Worm (Caenorhabditis elegans): Measurements from ENCODE around the gene ZK616.1.

ZK616.1 gene

ce11 chrIV:5400609-5401008, at the start of gene ZK616.1:
Gene ZK616.1 (plus strand): TSS chrIV:5400909.
- no peak for TF ChIP-seq snpc-4 (tag; optimal IDR thresholded peaks at IDR 0.05)
- no peak for TF ChIP-seq nhr-237 (tag; optimal IDR thresholded peaks at IDR 0.05)
- no peak for TF ChIP-seq zip-8 (tag; optimal IDR thresholded peaks at IDR 0.05)
- TF ChIP-seq mab-5 (tag; optimal IDR thresholded peaks at IDR 0.05): no peak
- no peak for TF ChIP-seq drap-1 (GFP tag; optimal IDR thresholded peaks at IDR 0.05)
- TF ChIP-seq ham-2 (GFP tag; optimal IDR thresholded peaks at IDR 0.05): no peak
- no peak for TF ChIP-seq blmp-1 (tag; optimal IDR thresholded peaks at IDR 0.05)
- TF ChIP-seq nhr-76 (tag; optimal IDR thresholded peaks at IDR 0.05): no peak
- TF ChIP-seq ceh-43 (GFP tag; optimal IDR thresholded peaks at IDR 0.05): no peak
- no peak for TF ChIP-seq hlh-1 (tag; optimal IDR thresholded peaks at IDR 0.05)
- TF ChIP-seq mep-1 (tag; optimal IDR thresholded peaks at IDR 0.05): no peak

- no peak for TF ChIP-seq cnd-1 (tag; optimal IDR thresholded peaks at IDR 0.05)
- no peak for TF ChIP-seq ces-1 (GFP tag; optimal IDR thresholded peaks at IDR 0.05)
- TF ChIP-seq ztf-11 (tag; optimal IDR thresholded peaks at IDR 0.05): no peak
These were observed 47.3 kb upstream of the ZK616.1 start, which contains the start of gene Y4C6B.7 for ce11 chrIV:5353364-5353763. Gene Y4C6B.7 (minus strand): TSS chrIV:5353464.

ce11 chrIV:5354124-5354523, 46.6 kb upstream of the ZK616.1 start, which contains the start of gene Y4C6B.1:
Gene Y4C6B.1 (plus strand): TSS chrIV:5354488.
- TF ChIP-seq mep-1 (tag; optimal IDR thresholded peaks at IDR 0.05) (peak; percentile 18), nhr-76 (tag; optimal IDR thresholded peaks at IDR 0.05) (no peak), lsy-2 (tag; optimal IDR thresholded peaks at IDR 0.05) (peak; percentile 88)

DNA sequence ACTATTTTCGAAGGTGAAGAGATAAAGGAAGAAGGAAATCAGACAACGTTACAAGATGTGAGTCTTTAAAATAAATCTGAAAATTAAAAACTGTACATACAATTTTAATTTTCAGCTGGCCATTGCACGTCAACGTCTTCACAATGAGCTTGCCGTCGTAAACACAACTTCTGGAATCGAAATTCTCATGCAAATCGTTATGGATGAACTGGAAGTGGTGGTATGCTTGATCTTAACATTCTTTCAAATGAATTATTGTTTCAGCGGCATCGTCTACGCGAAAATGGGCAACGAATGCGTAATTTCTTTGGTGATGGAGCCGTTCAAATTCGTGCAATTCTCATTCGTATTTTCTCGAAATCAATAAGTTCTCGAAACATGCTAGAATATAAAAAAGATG, 46.1 kb upstream of the ZK616.1 start:
- TF ChIP-seq nhr-237 (tag; optimal IDR thresholded peaks at IDR 0.05) (no peak), bed-3 (GFP tag; optimal IDR thresholded peaks at IDR 0.05) (no peak), pha-4 (tag; optimal IDR thresholded peaks at IDR 0.05) (no peak), zip-8 (tag; optimal IDR thresholded peaks at IDR 0.05) (no peak), hlh-1 (tag; optimal IDR thresholded peaks at IDR 0.05) (no peak), unc-62 (GFP tag; optimal IDR thresholded peaks at IDR 0.05) (no peak), tbx-8 (GFP tag; optimal IDR thresholded peaks at IDR 0.05) (no peak), cnd-1 (tag; optimal IDR thresholded peaks at IDR 0.05) (no peak), nhr-2 (tag; optimal IDR thresholded peaks at IDR 0.05) (no peak), drap-1 (GFP tag; optimal IDR thresholded peaks at IDR 0.05) (no peak), lsy-2 (tag; optimal IDR thresholded peaks at IDR 0.05) (no peak)

DNA sequence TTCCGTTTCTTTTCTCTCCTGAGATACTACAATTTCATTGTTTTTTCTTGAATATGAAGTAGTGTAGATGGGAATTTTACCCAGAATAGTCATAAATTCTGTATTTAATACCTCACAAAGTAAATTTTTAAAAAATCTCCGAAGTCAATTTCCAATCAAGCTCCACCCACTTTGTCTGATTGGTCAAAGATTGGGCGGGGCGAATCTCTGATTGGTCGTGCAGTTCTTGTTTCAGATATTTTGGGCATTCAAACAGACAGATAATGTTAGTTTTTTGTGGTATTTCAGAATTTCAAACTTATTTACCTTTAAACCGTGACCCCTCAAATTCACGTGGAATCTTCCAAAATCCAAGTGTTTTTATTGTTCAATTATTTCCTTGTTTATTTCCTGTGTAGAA, 40.2 kb upstream of the ZK616.1 start, which contains the start of gene F41H10.5:
Gene F41H10.5, plus strand, starts transcription at position 375 of the 400 bp plus-strand sequence.
- no peak for TF ChIP-seq sptf-1 (tag; optimal IDR thresholded peaks at IDR 0.05)
- TF ChIP-seq sem-2 (GFP tag; optimal IDR thresholded peaks at IDR 0.05): no peak
- TF ChIP-seq cnd-1 (tag; optimal IDR thresholded peaks at IDR 0.05): no peak
- TF ChIP-seq hlh-1 (tag; optimal IDR thresholded peaks at IDR 0.05): no peak
- no peak for TF ChIP-seq unc-120 (tag; optimal IDR thresholded peaks at IDR 0.05; ENCODE audit: poor library complexity, severe bottlenecking)
- TF ChIP-seq ceh-83 (GFP tag; optimal IDR thresholded peaks at IDR 0.05): no peak
- no peak for TF ChIP-seq unc-39 (tag; optimal IDR thresholded peaks at IDR 0.05)
- TF ChIP-seq lsy-2 (tag; optimal IDR thresholded peaks at IDR 0.05): no peak

- TF ChIP-seq bed-3 (GFP tag; optimal IDR thresholded peaks at IDR 0.05) (no peak), mep-1 (tag; optimal IDR thresholded peaks at IDR 0.05) (peak; percentile 29), nhr-237 (tag; optimal IDR thresholded peaks at IDR 0.05) (peak; percentile 4), lin-13 (tag; optimal IDR thresholded peaks at IDR 0.05) (peak; percentile 70), lsy-2 (tag; optimal IDR thresholded peaks at IDR 0.05) (peak; percentile 61)
These were observed 36.5 kb upstream of the ZK616.1 start, which contains the start of the genes hda-6 and F41H10.4 for ce11 chrIV:5364135-5364609. Gene hda-6 (minus strand): TSS chrIV:5364306. Gene F41H10.4 (plus strand): TSS chrIV:5364559.

ce11 chrIV:5366567-5366966, 34.1 kb upstream of the ZK616.1 start, which contains the start of gene sand-1:
Gene sand-1 (plus strand): TSS chrIV:5366867.
- TF ChIP-seq ceh-39 (tag; optimal IDR thresholded peaks at IDR 0.05) (no peak), mab-5 (tag; optimal IDR thresholded peaks at IDR 0.05) (no peak), nhr-2 (tag; optimal IDR thresholded peaks at IDR 0.05) (no peak), unc-120 (tag; optimal IDR thresholded peaks at IDR 0.05; ENCODE audit: poor library complexity, severe bottlenecking) (no peak), ceh-43 (GFP tag; optimal IDR thresholded peaks at IDR 0.05) (no peak), ztf-11 (tag; optimal IDR thresholded peaks at IDR 0.05) (no peak), lin-32 (GFP tag; optimal IDR thresholded peaks at IDR 0.05) (no peak), nhr-28 (tag; optimal IDR thresholded peaks at IDR 0.05) (no peak), ces-1 (GFP tag; optimal IDR thresholded peaks at IDR 0.05) (no peak), M03D4.4 (tag; optimal IDR thresholded peaks at IDR 0.05) (no peak), tbx-8 (GFP tag; optimal IDR thresholded peaks at IDR 0.05) (no peak), lsy-2 (tag; optimal IDR thresholded peaks at IDR 0.05) (no peak)
